Worm (Caenorhabditis elegans) whole organism, L4 larva: ENCODE data around the gene Y105C5B.19.

Experiments used
- F10B5.3 ChIP-seq: sonication (generic microtip); optimal IDR thresholded peaks from 2 replicates; lab custom pipeline; 2016; ENCODE audit warnings: mild to moderate bottlenecking, missing genetic modification characterization, missing compliant biosample characterization
- F44E2.7 ChIP-seq: fragments of 200-800 bp; sonication (Bioruptor generic); IDR thresholded peaks from 2 replicates; pipeline ENCODE4 v2.1.2; 2022; ENCODE audit warnings: missing genetic modification characterization, missing compliant biosample characterization
- T20F7.1 ChIP-seq: fragments of 200-800 bp; sonication (Bioruptor generic); optimal IDR thresholded peaks from 2 replicates; lab custom pipeline; 2018; ENCODE audit warnings: mild to moderate bottlenecking, missing genetic modification characterization, missing compliant biosample characterization
- Y75B8A.6 ChIP-seq: fragments of 200-800 bp; sonication (Bioruptor generic); IDR thresholded peaks from 2 replicates; pipeline ENCODE4 v1.3.6; 2022; ENCODE audit warnings: missing genetic modification reagents, missing genetic modification characterization, missing compliant biosample characterization
- ZK546.5 ChIP-seq, 2 experiments: sonication (generic microtip); optimal IDR thresholded peaks; 2 replicates each; lab custom pipeline; 2017; ENCODE audit warnings: missing biosample characterization in 2 of 2, missing genetic modification characterization in 2 of 2
- aha-1 ChIP-seq: fragments of 150-350 bp; peaks from one replicate; lab custom pipeline; 2014; ENCODE audit warnings: missing biosample characterization, missing genetic modification characterization
- ama-1 ChIP-seq: fragments of 150-350 bp; optimal IDR thresholded peaks from 2 replicates; lab custom pipeline; 2014; ENCODE audit warnings: inconsistent platforms, mixed read lengths
- arid-1 ChIP-seq: fragments of 200-800 bp; sonication (Bioruptor generic); conservative IDR thresholded peaks from 2 replicates; pipeline ENCODE4 v1.3.6; 2022; ENCODE audit warnings: missing genetic modification reagents, missing genetic modification characterization, missing compliant biosample characterization
- attf-4 ChIP-seq: sonication (generic microtip); optimal IDR thresholded peaks from 3 replicates; lab custom pipeline; 2017; ENCODE audit warnings: missing biosample characterization, missing genetic modification characterization
- ceh-28 ChIP-seq: fragments of 150-350 bp; optimal IDR thresholded peaks from 2 replicates; lab custom pipeline; 2014; ENCODE audit warnings: missing biosample characterization, missing genetic modification reagents, missing genetic modification characterization
- daf-19 ChIP-seq: fragments of 200-800 bp; sonication (Bioruptor generic); conservative IDR thresholded peaks from 2 replicates; pipeline ENCODE4 v1.3.6; 2022; ENCODE audit warnings: missing genetic modification characterization, missing compliant biosample characterization
- daf-8 ChIP-seq: fragments of 200-800 bp; sonication (Bioruptor generic); IDR thresholded peaks from 2 replicates; pipeline ENCODE4 v1.3.6; 2022; ENCODE audit warnings: missing genetic modification characterization, missing compliant biosample characterization
- hlh-30 ChIP-seq: sonication (generic microtip); optimal IDR thresholded peaks from 2 replicates; lab custom pipeline; 2017; ENCODE audit warnings: antibody characterized with exemption, mild to moderate bottlenecking, missing genetic modification characterization, missing compliant biosample characterization; ENCODE audit not compliant: insufficient read depth
- lin-1 ChIP-seq: fragments of 200-800 bp; sonication (Bioruptor generic); IDR thresholded peaks from 2 replicates; pipeline ENCODE4 v1.3.6; 2022; ENCODE audit warnings: missing genetic modification reagents, missing genetic modification characterization, missing compliant biosample characterization
- lin-15B ChIP-seq: fragments of 150-350 bp; sonication (generic microtip); optimal IDR thresholded peaks from 3 replicates; lab custom pipeline; 2014; ENCODE audit warnings: missing biosample characterization, missing genetic modification characterization
- lin-29 ChIP-seq: fragments of 200-800 bp; sonication (Bioruptor generic); IDR thresholded peaks from 2 replicates; pipeline ENCODE4 v1.3.6; 2022; ENCODE audit warnings: missing genetic modification reagents, missing genetic modification characterization, missing compliant biosample characterization
- lin-39 ChIP-seq: fragments of 150-350 bp; optimal IDR thresholded peaks from 2 replicates; lab custom pipeline; 2014; ENCODE audit warnings: missing biosample characterization, missing genetic modification reagents, missing genetic modification characterization
- mdl-1 ChIP-seq, 2 experiments: fragments of 150-350 bp in 1 of 2; sonication (generic microtip) in 1 of 2; optimal IDR thresholded peaks; 2 replicates each; lab custom pipeline; 2014 to 2017; ENCODE audit warnings: missing biosample characterization in 2 of 2, missing genetic modification characterization in 2 of 2
- mep-1 ChIP-seq: fragments of 150-350 bp; sonication (generic microtip); optimal IDR thresholded peaks from 3 replicates; lab custom pipeline; 2014; ENCODE audit warnings: missing biosample characterization, missing genetic modification characterization
- mxl-2 ChIP-seq: fragments of 200-800 bp; sonication (Bioruptor generic); conservative IDR thresholded peaks from 2 replicates; pipeline ENCODE4 v1.3.6; 2022; ENCODE audit warnings: missing genetic modification reagents, missing genetic modification characterization, missing compliant biosample characterization
- nhr-11 ChIP-seq: fragments of 150-350 bp; optimal IDR thresholded peaks from 2 replicates; lab custom pipeline; 2014; ENCODE audit warnings: missing biosample characterization, missing genetic modification characterization
- nhr-111 ChIP-seq: fragments of 200-800 bp; sonication (Bioruptor generic); optimal IDR thresholded peaks from 2 replicates; lab custom pipeline; 2018; ENCODE audit warnings: mild to moderate bottlenecking, missing genetic modification characterization, missing compliant biosample characterization
- nhr-237 ChIP-seq: sonication (generic microtip); optimal IDR thresholded peaks from 2 replicates; lab custom pipeline; 2017; ENCODE audit warnings: missing biosample characterization, missing genetic modification characterization
- nhr-77 ChIP-seq: fragments of 150-350 bp; optimal IDR thresholded peaks from 2 replicates; lab custom pipeline; 2014; ENCODE audit warnings: missing biosample characterization, missing genetic modification characterization
- pha-4 ChIP-seq, 2 experiments: fragments of 150-350 bp in 1 of 2; fragments of 200-800 bp in 1 of 2; sonication (Bioruptor generic) in 1 of 2; IDR thresholded peaks in 1 of 2; optimal IDR thresholded peaks in 1 of 2; 2 replicates each; pipeline versions ENCODE4 v1.3.6 to Lab custom; 2014 to 2022; ENCODE audit warnings: missing genetic modification characterization in 2 of 2, missing genetic modification reagents in 2 of 2, missing biosample characterization in 1 of 2, missing compliant biosample characterization in 1 of 2
- php-3 ChIP-seq: fragments of 200-800 bp; sonication (Bioruptor generic); IDR thresholded peaks from 2 replicates; pipeline ENCODE4 v1.3.6; 2022; ENCODE audit warnings: missing genetic modification reagents, missing genetic modification characterization, missing compliant biosample characterization
- saeg-2 ChIP-seq: fragments of 200-800 bp; sonication (Bioruptor generic); IDR thresholded peaks from 2 replicates; pipeline ENCODE4 v1.3.6; 2022; ENCODE audit warnings: missing genetic modification reagents, missing genetic modification characterization, missing compliant biosample characterization
- set-16 ChIP-seq: fragments of 200-800 bp; sonication (Bioruptor generic); IDR thresholded peaks from 2 replicates; pipeline ENCODE4 v1.3.6; 2022; ENCODE audit warnings: missing genetic modification reagents, missing genetic modification characterization, missing compliant biosample characterization
- snpc-1.2 ChIP-seq: fragments of 200-800 bp; sonication (Bioruptor generic); IDR thresholded peaks from 2 replicates; pipeline ENCODE4 v1.3.6; 2022; ENCODE audit warnings: missing genetic modification reagents, missing genetic modification characterization, missing compliant biosample characterization
- snpc-4 ChIP-seq: fragments of 150-350 bp; optimal IDR thresholded peaks from 2 replicates; lab custom pipeline; 2014; ENCODE audit warnings: missing biosample characterization, missing genetic modification characterization
- tag-97 ChIP-seq: fragments of 200-800 bp; sonication (Bioruptor generic); IDR thresholded peaks from 2 replicates; pipeline ENCODE4 v1.3.6; 2022; ENCODE audit warnings: missing genetic modification characterization, missing compliant biosample characterization
- tra-1 ChIP-seq: fragments of 200-800 bp; sonication (Bioruptor generic); IDR thresholded peaks from 2 replicates; pipeline ENCODE4 v1.3.6; 2022; ENCODE audit warnings: missing genetic modification reagents, missing genetic modification characterization, missing compliant biosample characterization
- unc-62 ChIP-seq, 3 experiments: fragments of 150-350 bp in 1 of 3; sonication (generic microtip); optimal IDR thresholded peaks in 2 of 3; peaks in 1 of 3; 1 replicate in 1 of 3; 2 replicates in 2 of 3; lab custom pipeline; 2014 to 2017; ENCODE audit warnings: missing biosample characterization in 3 of 3, missing genetic modification characterization in 3 of 3, missing genetic modification reagents in 3 of 3, missing genotype in 1 of 3

Y105C5B.19 gene

ce11 chrIV:15949995-15950394 lies 33.8 kb downstream of the Y105C5B.19 start:
- peak; percentile 25; the same call in 1 of the 2 replicates for TF ChIP-seq set-16
- no peak for TF ChIP-seq mdl-1 (tag; optimal IDR thresholded peaks at IDR 0.05; lab: Kevin White, UChicago)
- peak; percentile 97 for TF ChIP-seq snpc-1.2 (GFP tag; lab: Robert Waterston, UW)

DNA sequence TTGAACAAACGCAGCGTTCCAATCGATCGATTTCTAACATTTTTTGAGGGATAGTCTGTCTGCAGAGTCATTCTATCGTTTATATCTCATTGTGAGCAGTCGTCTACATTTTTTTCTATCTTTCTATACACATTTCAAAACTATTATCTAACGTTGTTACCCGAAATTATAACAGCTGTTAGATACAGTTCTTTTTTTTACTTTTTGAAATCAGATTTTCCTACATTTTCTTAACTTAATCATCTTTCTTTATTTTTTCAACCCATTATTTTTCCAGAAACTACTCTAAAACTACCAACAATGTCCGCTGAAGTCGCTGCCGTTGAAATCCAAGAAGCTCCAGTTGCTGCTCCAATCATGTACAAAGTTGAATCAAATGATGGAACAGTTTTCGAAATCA lies 37.3 kb downstream of the Y105C5B.19 start, which contains the start of gene skr-10:
skr-10 (plus strand) TSS at position 301 of the 400 bp plus-strand sequence.
- no peak for TF ChIP-seq Y75B8A.6 (GFP tag; lab: Robert Waterston, UW)
- TF ChIP-seq F44E2.7 (GFP tag; lab: Robert Waterston, UW), result no peak
- TF ChIP-seq lin-39 (tag; lab: Kevin White, UChicago), result no peak
- TF ChIP-seq aha-1 (tag; lab: Kevin White, UChicago), result peak; percentile 59
- TF ChIP-seq, all 104 proteins: peak for 1

- no peak for TF ChIP-seq aha-1 (tag; lab: Kevin White, UChicago)
Observed at ce11 chrIV:15941403-15941802, 42.4 kb downstream of the Y105C5B.19 start, which contains the start of gene Y105C5B.11. TSS of gene Y105C5B.11 (minus strand) at chrIV:15941503.

DNA sequence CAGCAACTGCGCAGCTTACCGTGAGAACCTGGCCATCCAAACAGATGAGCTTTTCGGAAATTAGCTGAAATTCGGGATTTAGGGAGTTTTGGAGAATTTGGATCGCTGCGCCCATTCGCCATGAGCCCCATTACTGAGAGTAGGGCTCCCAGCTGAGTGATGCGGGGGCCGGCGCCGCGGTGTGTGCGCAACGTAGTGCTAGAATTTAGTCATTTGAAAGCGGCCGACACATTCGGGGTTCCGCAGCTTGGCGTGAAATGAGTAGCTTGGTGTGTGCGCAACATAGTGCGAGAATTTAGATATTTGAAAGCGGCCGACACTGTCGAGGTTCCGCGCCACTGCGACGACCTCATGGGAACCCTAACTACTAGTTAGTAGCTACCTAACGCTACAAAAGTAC lies 43.0 kb downstream of the Y105C5B.19 start:
- TF ChIP-seq snpc-1.2 (GFP tag; lab: Robert Waterston, UW), result peak; percentile 93
- no peak for TF ChIP-seq T20F7.1 (GFP tag; lab: Kevin White, UChicago)

DNA sequence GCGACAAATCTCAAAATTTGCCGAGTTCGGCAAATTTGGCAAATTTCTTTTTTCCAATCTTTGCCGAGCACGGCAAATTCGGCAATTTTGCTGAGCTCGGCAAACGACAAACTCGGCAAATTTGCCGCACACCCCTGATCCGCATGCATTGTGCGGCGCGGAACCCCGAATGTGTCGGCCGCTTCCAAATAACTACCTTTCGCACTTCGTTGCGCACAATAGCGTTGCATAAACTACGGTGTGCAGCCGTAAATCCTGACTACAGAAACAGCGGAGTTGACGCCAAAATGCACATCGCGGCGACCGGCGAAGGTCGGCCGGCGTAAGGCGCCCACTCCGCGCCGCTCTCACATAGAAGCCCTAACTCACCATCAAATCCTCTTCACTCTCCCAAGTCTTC lies 45.3 kb downstream of the Y105C5B.19 start:
- TF ChIP-seq snpc-1.2 (GFP tag; lab: Robert Waterston, UW), result peak; percentile 92
- no peak for TF ChIP-seq F10B5.3 (tag; lab: Kevin White, UChicago)
- TF ChIP-seq tag-97, result no peak
- TF ChIP-seq hlh-30 (tag; lab: Kevin White, UChicago), result no peak
- no peak for TF ChIP-seq snpc-4
- no peak for TF ChIP-seq nhr-111 (GFP tag; lab: Kevin White, UChicago)
- no peak for TF ChIP-seq mxl-2 (GFP tag; lab: Robert Waterston, UW)
- no peak for TF ChIP-seq daf-8
- TF ChIP-seq lin-1 (GFP tag; lab: Robert Waterston, UW), result no peak
- TF ChIP-seq mep-1, result no peak
- no peak for TF ChIP-seq nhr-77
- no peak for TF ChIP-seq ZK546.5 (tag; optimal IDR thresholded peaks at IDR 0.05; lab: Kevin White, UChicago)
- TF ChIP-seq ama-1 (lab: Kevin White, UChicago), result no peak
- peak; percentile 41; the same call in 1 of the 2 replicates for TF ChIP-seq set-16
- TF ChIP-seq php-3 (GFP tag; lab: Robert Waterston, UW), result 0 out of 2 replicates have a peak, but pooled peaks have one; percentile 46
- no peak for TF ChIP-seq T20F7.1 (GFP tag; lab: Kevin White, UChicago)
- TF ChIP-seq ceh-28 (tag; lab: Kevin White, UChicago), result no peak
- TF ChIP-seq lin-15B (tag; lab: Kevin White, UChicago), result no peak

- TF ChIP-seq daf-19 (GFP tag; lab: Robert Waterston, UW) (no peak), snpc-1.2 (GFP tag; lab: Robert Waterston, UW) (peak; percentile 63)
- TF ChIP-seq, all 104 proteins: peak for 1
Observed at ce11 chrIV:15937088-15937487, 46.7 kb downstream of the Y105C5B.19 start.

DNA sequence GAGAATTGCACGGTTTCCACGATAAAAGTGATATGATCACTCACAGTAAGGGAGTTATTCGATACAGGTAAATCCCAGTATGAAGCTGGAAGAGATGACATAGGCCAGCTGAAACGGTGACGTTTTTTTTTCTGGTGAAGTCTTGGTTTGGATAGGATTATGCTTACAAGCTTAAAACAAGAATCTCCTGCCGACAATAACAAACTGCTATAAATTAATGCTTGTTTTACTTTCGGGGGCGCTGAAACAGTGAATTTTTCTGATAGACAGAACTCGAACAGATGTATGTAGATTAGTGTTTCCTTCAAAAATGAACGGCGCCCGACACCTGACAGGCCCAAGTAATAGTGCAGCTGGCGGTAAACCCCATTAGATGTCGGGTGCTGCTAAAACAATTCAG lies 50.0 kb downstream of the Y105C5B.19 start, which contains the start of gene srv-16:
srv-16 (minus strand) TSS at position 101 of the 400 bp plus-strand sequence.
- TF ChIP-seq pha-4 (GFP tag; IDR thresholded peaks at IDR 0.05; lab: Robert Waterston, UW), result no peak
- TF ChIP-seq pha-4 (tag; optimal IDR thresholded peaks at IDR 0.05; lab: Kevin White, UChicago), result no peak
- TF ChIP-seq tra-1, result no peak
- TF ChIP-seq tag-97, result no peak
- no peak for TF ChIP-seq ceh-28 (tag; lab: Kevin White, UChicago)
- TF ChIP-seq lin-29, result no peak
- no peak for TF ChIP-seq unc-62 (GFP tag; optimal IDR thresholded peaks at IDR 0.05 in 1 of 2; lab: Kevin White, UChicago)
- TF ChIP-seq unc-62 (tag; optimal IDR thresholded peaks at IDR 0.05; lab: Kevin White, UChicago), result no peak
- no peak for TF ChIP-seq nhr-237 (tag; lab: Kevin White, UChicago)
- TF ChIP-seq saeg-2 (GFP tag; lab: Robert Waterston, UW), result no peak
- no peak for TF ChIP-seq nhr-11 (tag; lab: Kevin White, UChicago)
- TF ChIP-seq lin-39 (tag; lab: Kevin White, UChicago), result no peak
- TF ChIP-seq attf-4 (tag; lab: Kevin White, UChicago), result no peak
- no peak for TF ChIP-seq arid-1 (GFP tag; lab: Robert Waterston, UW)
- no peak for TF ChIP-seq mdl-1 (tag; optimal IDR thresholded peaks at IDR 0.05; lab: Kevin White, UChicago)
